Worm (Caenorhabditis elegans) whole organism, late embryonic: ENCODE measurements around the gene srh-286.

Experiments
- F13H6.1 ChIP-seq: sonication (generic microtip); optimal IDR thresholded peaks from 2 replicates; lab custom pipeline; 2016; ENCODE audit warnings: missing genetic modification characterization, missing compliant biosample characterization
- K02D7.2 ChIP-seq: sonication (generic microtip); optimal IDR thresholded peaks from 2 replicates; lab custom pipeline; 2017; ENCODE audit warnings: mild to moderate bottlenecking, missing genetic modification characterization, missing compliant biosample characterization
- K09A11.1 ChIP-seq: sonication (generic microtip); optimal IDR thresholded peaks from 2 replicates; lab custom pipeline; 2017; ENCODE audit warnings: antibody characterized with exemption, mild to moderate bottlenecking, missing genetic modification characterization, missing compliant biosample characterization; ENCODE audit not compliant: insufficient read depth
- Y22D7AL.16 ChIP-seq: sonication (generic microtip); optimal IDR thresholded peaks from 2 replicates; lab custom pipeline; 2016; ENCODE audit warnings: missing genetic modification characterization, missing compliant biosample characterization
- ahr-1 ChIP-seq: sonication (generic microtip); optimal IDR thresholded peaks from 2 replicates; lab custom pipeline; 2016; ENCODE audit warnings: missing genetic modification characterization, missing compliant biosample characterization
- ama-1 ChIP-seq: fragments of 150-350 bp; optimal IDR thresholded peaks from 2 replicates; lab custom pipeline; 2014
- ceh-14 ChIP-seq: sonication (generic microtip); optimal IDR thresholded peaks from 2 replicates; lab custom pipeline; 2016; ENCODE audit warnings: missing genotype, missing genetic modification characterization, missing compliant biosample characterization
- ceh-18 ChIP-seq: sonication (generic microtip); optimal IDR thresholded peaks from 2 replicates; lab custom pipeline; 2016; ENCODE audit warnings: missing genetic modification characterization, missing compliant biosample characterization
- ceh-2 ChIP-seq: sonication (generic microtip); optimal IDR thresholded peaks from 2 replicates; lab custom pipeline; 2016; ENCODE audit warnings: missing genotype, missing genetic modification characterization, missing compliant biosample characterization
- ceh-30 ChIP-seq: fragments of 150-350 bp; optimal IDR thresholded peaks from 2 replicates; lab custom pipeline; 2014; ENCODE audit warnings: missing biosample characterization, missing genetic modification characterization
- ceh-31 ChIP-seq: sonication (generic microtip); optimal IDR thresholded peaks from 2 replicates; lab custom pipeline; 2016; ENCODE audit warnings: missing genetic modification characterization, missing compliant biosample characterization
- ceh-34 ChIP-seq: sonication (generic microtip); optimal IDR thresholded peaks from 2 replicates; lab custom pipeline; 2016; ENCODE audit warnings: mild to moderate bottlenecking, missing genetic modification characterization, missing compliant biosample characterization
- ceh-45 ChIP-seq: fragments of 200-800 bp; sonication (Bioruptor generic); IDR thresholded peaks from 2 replicates; pipeline ENCODE4 v1.3.6; 2022; ENCODE audit warnings: missing genetic modification reagents, missing genetic modification characterization, missing compliant biosample characterization
- ceh-6 ChIP-seq: fragments of 200-800 bp; sonication (Bioruptor generic); optimal IDR thresholded peaks from 2 replicates; lab custom pipeline; 2018; ENCODE audit warnings: mild to moderate bottlenecking, missing genetic modification characterization, missing compliant biosample characterization
- ceh-9 ChIP-seq: sonication (generic microtip); optimal IDR thresholded peaks from 2 replicates; lab custom pipeline; 2016; ENCODE audit warnings: mild to moderate bottlenecking, missing genetic modification characterization, inconsistent platforms, missing compliant biosample characterization
- elt-2 ChIP-seq: sonication (generic microtip); optimal IDR thresholded peaks from 2 replicates; lab custom pipeline; 2016; ENCODE audit warnings: missing genetic modification reagents, missing genetic modification characterization, missing compliant biosample characterization
- eyg-1 ChIP-seq: sonication (generic microtip); optimal IDR thresholded peaks from 2 replicates; lab custom pipeline; 2016; ENCODE audit warnings: missing genotype, missing genetic modification characterization, missing compliant biosample characterization
- fax-1 ChIP-seq: sonication (generic microtip); optimal IDR thresholded peaks from 2 replicates; lab custom pipeline; 2016; ENCODE audit warnings: missing genotype, missing genetic modification characterization, missing compliant biosample characterization
- fkh-10 ChIP-seq: fragments of 150-350 bp; optimal IDR thresholded peaks from 2 replicates; lab custom pipeline; 2014; ENCODE audit warnings: missing biosample characterization, missing genetic modification reagents, missing genetic modification characterization
- gmeb-2 ChIP-seq: sonication (generic microtip); optimal IDR thresholded peaks from 2 replicates; lab custom pipeline; 2016; ENCODE audit warnings: missing genetic modification characterization, inconsistent platforms, missing compliant biosample characterization
- hlh-15 ChIP-seq: sonication (generic microtip); optimal IDR thresholded peaks from 2 replicates; lab custom pipeline; 2016; ENCODE audit warnings: missing genetic modification characterization, missing compliant biosample characterization
- hlh-30 ChIP-seq: sonication (generic microtip); optimal IDR thresholded peaks from 2 replicates; lab custom pipeline; 2017; ENCODE audit warnings: antibody characterized with exemption, missing genetic modification characterization, missing compliant biosample characterization; ENCODE audit not compliant: insufficient read depth
- hlh-6 ChIP-seq: sonication (generic microtip); optimal IDR thresholded peaks from 2 replicates; lab custom pipeline; 2016; ENCODE audit warnings: missing genotype, missing genetic modification characterization, missing compliant biosample characterization
- hlh-8 ChIP-seq: sonication (generic microtip); optimal IDR thresholded peaks from 2 replicates; lab custom pipeline; 2016; ENCODE audit warnings: missing genotype, missing genetic modification characterization, missing compliant biosample characterization
- lim-6 ChIP-seq: sonication (generic microtip); optimal IDR thresholded peaks from 2 replicates; lab custom pipeline; 2016; ENCODE audit warnings: missing genetic modification characterization, missing compliant biosample characterization
- madf-2 ChIP-seq: sonication (generic microtip); optimal IDR thresholded peaks from 2 replicates; lab custom pipeline; 2017; ENCODE audit warnings: missing genetic modification characterization, missing compliant biosample characterization
- mec-3 ChIP-seq: sonication (generic microtip); optimal IDR thresholded peaks from 2 replicates; lab custom pipeline; 2016; ENCODE audit warnings: borderline replicate concordance, missing genetic modification characterization, missing compliant biosample characterization
- nfya-1 ChIP-seq: sonication (generic microtip); optimal IDR thresholded peaks from 2 replicates; lab custom pipeline; 2017; ENCODE audit warnings: missing genetic modification characterization, mild to moderate bottlenecking, missing compliant biosample characterization, antibody characterized with exemption, moderate library complexity
- nhr-11 ChIP-seq: fragments of 150-350 bp; optimal IDR thresholded peaks from 2 replicates; lab custom pipeline; 2014; ENCODE audit warnings: missing biosample characterization, missing genetic modification characterization
- npax-4 ChIP-seq: sonication (generic microtip); optimal IDR thresholded peaks from 2 replicates; lab custom pipeline; 2016; ENCODE audit warnings: missing genetic modification characterization, missing compliant biosample characterization
- pax-1 ChIP-seq: fragments of 150-350 bp; optimal IDR thresholded peaks from 2 replicates; lab custom pipeline; 2014; ENCODE audit warnings: missing biosample characterization, missing genetic modification characterization
- pha-4 ChIP-seq: fragments of 150-350 bp; optimal IDR thresholded peaks from 2 replicates; lab custom pipeline; 2018; ENCODE audit warnings: missing biosample characterization, missing genetic modification reagents, missing genetic modification characterization
- sdc-2 ChIP-seq: sonication (generic microtip); optimal IDR thresholded peaks from 2 replicates; lab custom pipeline; 2016; ENCODE audit warnings: missing genotype, missing genetic modification characterization, missing compliant biosample characterization
- syd-9 ChIP-seq: sonication (generic microtip); optimal IDR thresholded peaks from 2 replicates; lab custom pipeline; 2016; ENCODE audit warnings: mild to moderate bottlenecking, missing genetic modification characterization, moderate library complexity, missing compliant biosample characterization
- ttx-3 ChIP-seq: sonication (generic microtip); optimal IDR thresholded peaks from 2 replicates; lab custom pipeline; 2016; ENCODE audit warnings: missing genetic modification reagents, missing genetic modification characterization, missing compliant biosample characterization
- unc-42 ChIP-seq: sonication (generic microtip); optimal IDR thresholded peaks from 2 replicates; lab custom pipeline; 2016; ENCODE audit warnings: missing genotype, missing genetic modification characterization, missing compliant biosample characterization
- unc-55 ChIP-seq: sonication (generic microtip); optimal IDR thresholded peaks from 2 replicates; lab custom pipeline; 2017; ENCODE audit warnings: missing biosample characterization, missing genetic modification reagents, missing genetic modification characterization
- unc-86 ChIP-seq: sonication (generic microtip); optimal IDR thresholded peaks from 2 replicates; lab custom pipeline; 2016; ENCODE audit warnings: missing genetic modification characterization, missing compliant biosample characterization
- zip-5 ChIP-seq: sonication (generic microtip); optimal IDR thresholded peaks from 2 replicates; lab custom pipeline; 2016; ENCODE audit warnings: missing genetic modification characterization, missing compliant biosample characterization

The srh-286 gene

DNA sequence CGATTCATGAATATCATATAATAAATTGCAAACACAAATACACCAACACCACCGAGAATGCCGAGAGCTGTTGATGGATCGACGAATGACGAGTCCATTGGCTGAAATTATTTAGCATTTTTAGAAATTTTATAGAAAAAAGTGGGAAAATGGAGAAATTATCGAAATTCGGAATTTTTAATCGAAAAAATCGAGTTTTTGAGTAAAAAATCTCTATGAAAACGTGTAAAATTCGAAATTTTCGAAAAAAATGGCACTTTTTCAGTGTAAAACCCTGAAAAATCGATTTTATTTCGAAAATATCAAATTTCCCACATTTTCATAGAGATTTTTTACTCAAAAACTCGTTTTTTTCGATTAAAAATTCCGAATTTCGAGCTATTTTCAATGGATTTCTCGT is 11.9 kb upstream of the srh-286 start, which contains the start of gene tcc-1:
tcc-1 (minus strand) TSS at position 101 of the 400 bp plus-strand sequence.
- TF ChIP-seq zip-5 (tag; lab: Kevin White, UChicago) (no peak), F13H6.1 (tag; lab: Kevin White, UChicago) (no peak), fkh-10 (GFP tag; lab: Kevin White, UChicago) (no peak), ceh-18 (tag; lab: Kevin White, UChicago) (no peak), hlh-30 (tag; lab: Kevin White, UChicago) (no peak), ttx-3 (tag; lab: Kevin White, UChicago) (no peak), unc-42 (tag; lab: Kevin White, UChicago) (no peak), fax-1 (tag; lab: Kevin White, UChicago) (no peak), ahr-1 (tag; lab: Kevin White, UChicago) (no peak)

DNA sequence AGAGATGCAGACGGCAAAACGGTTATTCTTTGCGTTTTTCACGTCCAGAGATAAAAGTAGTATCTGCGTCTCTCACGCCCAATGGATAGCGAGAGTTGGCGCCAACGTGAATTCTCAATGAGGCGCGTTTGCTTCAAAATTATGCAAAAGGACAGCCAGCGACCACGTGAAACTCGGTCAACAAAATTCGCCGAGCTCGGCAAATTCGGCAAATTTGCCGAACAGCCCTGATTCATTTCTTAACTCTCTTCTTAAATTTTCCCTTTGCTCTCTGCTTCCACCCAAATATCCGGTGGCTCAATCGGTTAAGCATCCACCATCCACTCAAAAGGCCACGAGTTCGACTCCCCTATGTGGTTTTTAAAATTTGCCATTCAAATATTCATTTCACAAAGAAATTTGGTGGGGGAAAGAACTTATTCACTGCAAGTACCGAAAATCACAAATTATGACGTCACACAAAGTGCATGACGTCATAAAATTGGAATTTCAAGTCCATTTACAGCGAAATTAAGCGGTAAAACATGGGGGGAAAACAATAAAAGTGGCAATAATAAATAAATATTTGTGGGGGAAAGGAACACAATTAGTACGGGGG is 1.5 kb upstream of the srh-286 start:
- TF ChIP-seq npax-4: no peak

- TF ChIP-seq ceh-18 (tag; lab: Kevin White, UChicago) (no peak), mec-3 (tag; lab: Kevin White, UChicago) (no peak), npax-4 (no peak), lim-6 (tag; lab: Kevin White, UChicago) (no peak), ama-1 (lab: Kevin White, UChicago) (no peak), ceh-9 (tag; lab: Kevin White, UChicago) (no peak), ceh-14 (tag; lab: Kevin White, UChicago) (no peak), madf-2 (tag; lab: Kevin White, UChicago) (no peak), K02D7.2 (tag; lab: Kevin White, UChicago) (no peak), ceh-30 (tag; lab: Kevin White, UChicago) (no peak), zip-5 (tag; lab: Kevin White, UChicago) (no peak), sdc-2 (no peak), K09A11.1 (tag; lab: Kevin White, UChicago) (no peak)
These were observed 12.7 kb downstream of the srh-286 start, which contains the start of gene srh-303 for ce11 chrV:17831350-17831749. srh-303 (plus strand) TSS chrV:17831650.

DNA sequence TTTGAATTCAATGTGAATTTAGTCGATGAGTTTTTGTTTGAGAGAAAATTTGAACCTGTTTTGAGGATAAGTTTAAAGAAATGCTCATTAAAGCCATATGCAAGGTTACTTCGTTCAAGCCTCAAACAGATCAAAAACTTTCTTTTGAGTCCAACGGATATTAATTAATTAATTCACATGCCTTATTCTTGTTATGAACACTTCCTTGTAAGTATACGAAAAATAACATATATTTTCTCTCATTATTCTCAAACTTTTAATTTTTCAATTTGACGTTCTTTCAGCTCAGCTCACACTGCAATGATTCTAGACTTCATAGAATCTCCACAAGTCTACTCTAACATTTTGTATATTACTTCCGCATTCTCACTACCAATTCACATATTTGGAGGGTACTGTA is 15.7 kb downstream of the srh-286 start, which contains the start of gene srh-304:
srh-304 (plus strand) TSS at position 301 of the 400 bp plus-strand sequence.
- TF ChIP-seq elt-2 (tag; lab: Kevin White, UChicago) (no peak), pha-4 (no peak), nfya-1 (tag; lab: Kevin White, UChicago) (no peak), nhr-11 (tag; lab: Kevin White, UChicago) (no peak), Y22D7AL.16 (tag; lab: Kevin White, UChicago) (no peak), syd-9 (tag; lab: Kevin White, UChicago) (no peak), ceh-34 (tag; lab: Kevin White, UChicago) (no peak), ceh-2 (tag; lab: Kevin White, UChicago) (no peak), K09A11.1 (tag; lab: Kevin White, UChicago) (no peak)

DNA sequence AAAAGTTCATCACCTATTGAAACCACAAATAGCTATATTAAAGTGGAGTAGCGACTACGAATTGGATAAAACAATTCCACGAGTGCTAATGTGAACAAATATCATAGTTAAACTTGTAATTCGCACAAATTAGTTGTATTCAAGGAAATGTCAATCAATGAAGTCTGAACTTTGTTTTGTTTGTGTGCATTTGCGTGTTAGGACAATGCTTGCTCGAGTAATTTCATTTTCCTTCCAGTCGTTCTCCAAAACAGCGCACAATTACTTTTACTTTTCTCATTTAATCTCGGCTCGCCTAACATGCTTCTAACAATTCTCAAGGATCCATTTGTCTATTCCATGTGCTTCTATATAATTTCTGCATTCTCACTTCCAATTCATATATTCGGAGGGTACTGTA is 19.4 kb downstream of the srh-286 start, which contains the start of gene srh-301:
srh-301 (plus strand) TSS at position 301 of the 400 bp plus-strand sequence.
- TF ChIP-seq ceh-31 (tag; lab: Kevin White, UChicago) (no peak), unc-86 (no peak)

- TF ChIP-seq hlh-15 (tag; lab: Kevin White, UChicago) (no peak), ceh-31 (tag; lab: Kevin White, UChicago) (no peak), hlh-8 (tag; lab: Kevin White, UChicago) (no peak), ceh-30 (tag; lab: Kevin White, UChicago) (no peak), K02D7.2 (tag; lab: Kevin White, UChicago) (no peak), gmeb-2 (tag; lab: Kevin White, UChicago) (no peak), F13H6.1 (tag; lab: Kevin White, UChicago) (no peak), nfya-1 (tag; lab: Kevin White, UChicago) (no peak), ceh-9 (tag; lab: Kevin White, UChicago) (no peak), unc-55 (GFP tag; lab: Kevin White, UChicago) (no peak), fax-1 (tag; lab: Kevin White, UChicago) (no peak), Y22D7AL.16 (tag; lab: Kevin White, UChicago) (no peak), nhr-11 (tag; lab: Kevin White, UChicago) (no peak), ceh-6 (GFP tag; lab: Kevin White, UChicago) (no peak), ceh-34 (tag; lab: Kevin White, UChicago) (no peak), eyg-1 (tag; lab: Kevin White, UChicago) (no peak), hlh-6 (no peak), pax-1 (tag; lab: Kevin White, UChicago) (no peak), ceh-45 (GFP tag; lab: Robert Waterston, UW) (no peak), zip-5 (tag; lab: Kevin White, UChicago) (no peak)
These were observed 22.2 kb downstream of the srh-286 start, which contains the start of gene srh-300 for ce11 chrV:17821805-17822204. srh-300 (plus strand) TSS chrV:17822105.
